Fruit fly (Drosophila melanogaster): Measurements from ENCODE around the gene CG14717.

The CG14717 gene

dm6 chr3R:11655873-11656374, 40.4 kb upstream of the CG14717 start, which contains the start of gene CG42327 (continued):
- TF ChIP-seq dpn (GFP tag; optimal IDR thresholded peaks at IDR 0.05): peak; percentile 73 to 94
- TF ChIP-seq eve (GFP tag; optimal IDR thresholded peaks at IDR 0.05): peak in 1 of 2 experiments; percentile 80
- peak; percentile 38 for TF ChIP-seq stwl (tag; optimal IDR thresholded peaks at IDR 0.05)
- TF ChIP-seq Mad (GFP tag; optimal IDR thresholded peaks at IDR 0.05): peak; percentile 89
- peak; percentile 86 for TF ChIP-seq Mrtf (GFP tag; IDR thresholded peaks at IDR 0.05)
- peak; percentile 79 for TF ChIP-seq Dad (GFP tag; optimal IDR thresholded peaks at IDR 0.05)
- TF ChIP-seq Dp (GFP tag; optimal IDR thresholded peaks at IDR 0.05): peak; percentile 2
- TF ChIP-seq chn (GFP tag; optimal IDR thresholded peaks at IDR 0.05): peak; percentile 92
- peak; percentile 77 for TF ChIP-seq crol (GFP tag; IDR thresholded peaks at IDR 0.05)
- TF ChIP-seq kni (GFP tag; optimal IDR thresholded peaks at IDR 0.05): no peak
- peak; percentile 79 for TF ChIP-seq CG12071 (GFP tag; optimal IDR thresholded peaks at IDR 0.05)
- peak in 1 of 2 experiments; percentile 44 for TF ChIP-seq insv (GFP tag; optimal IDR thresholded peaks at IDR 0.05)
- peak; percentile 91 for TF ChIP-seq gce (GFP tag; IDR thresholded peaks at IDR 0.05)
- peak; percentile 77 for TF ChIP-seq CG4617 (GFP tag; optimal IDR thresholded peaks at IDR 0.05; ENCODE audit: borderline replicate concordance)
- peak; percentile 93 for TF ChIP-seq CG6272 (GFP tag; IDR thresholded peaks at IDR 0.05)
- TF ChIP-seq vnd (GFP tag; IDR thresholded peaks at IDR 0.05; ENCODE audit: partially characterized antibody): no peak
- TF ChIP-seq stc (GFP tag; IDR thresholded peaks at IDR 0.05): peak; percentile 98
- peak; percentile 93 for TF ChIP-seq H2.0 (GFP tag; IDR thresholded peaks at IDR 0.05)
- TF ChIP-seq Atf-2 (GFP tag; optimal IDR thresholded peaks at IDR 0.05): peak; percentile 82
- TF ChIP-seq CG6854 (GFP tag; optimal IDR thresholded peaks at IDR 0.05): peak; percentile 88
- peak; percentile 75 for TF ChIP-seq CG5180 (GFP tag; optimal IDR thresholded peaks at IDR 0.05)
- TF ChIP-seq Fer3 (tag; optimal IDR thresholded peaks at IDR 0.05): peak; percentile 87
- peak; percentile 91 for TF ChIP-seq CG2678 (tag; optimal IDR thresholded peaks at IDR 0.05)
- TF ChIP-seq Trl (optimal IDR thresholded peaks at IDR 0.05): peak; percentile 63 to 74
- TF ChIP-seq Trl (GFP tag; optimal IDR thresholded peaks at IDR 0.05): peak; percentile 85
- peak; percentile 91 for TF ChIP-seq grau (tag; optimal IDR thresholded peaks at IDR 0.05)
- peak; percentile 60 for TF ChIP-seq wek (GFP tag; optimal IDR thresholded peaks at IDR 0.05)
- TF ChIP-seq CG11093 (GFP tag; IDR thresholded peaks at IDR 0.05): peak; percentile 92
- peak; percentile 66 for TF ChIP-seq en (GFP tag; optimal IDR thresholded peaks at IDR 0.05)
- peak; percentile 45 for TF ChIP-seq Ets97D (GFP tag; optimal IDR thresholded peaks at IDR 0.05)
- TF ChIP-seq NC2α (GFP tag; optimal IDR thresholded peaks at IDR 0.05): peak; percentile 72
- peak; percentile 85 for TF ChIP-seq Doc2 (GFP tag; IDR thresholded peaks at IDR 0.05)
- TF ChIP-seq Sox102F (GFP tag; optimal IDR thresholded peaks at IDR 0.05): peak; percentile 97
- TF ChIP-seq her (GFP tag; optimal IDR thresholded peaks at IDR 0.05): peak; percentile 86
- peak; percentile 90 for TF ChIP-seq Gug (GFP tag; IDR thresholded peaks at IDR 0.05)
- peak; percentile 86; the same call in 2 of the 4 replicates for TF ChIP-seq chinmo (GFP tag; IDR thresholded peaks at IDR 0.05; ENCODE audit: partially characterized antibody)
- TF ChIP-seq jigr1 (GFP tag; IDR thresholded peaks at IDR 0.05): peak; percentile 74; the same call in 2 of the 3 replicates
- peak; percentile 73 for TF ChIP-seq CG9215 (GFP tag; IDR thresholded peaks at IDR 0.05)
- TF ChIP-seq CG12942 (GFP tag; optimal IDR thresholded peaks at IDR 0.05): peak; percentile 85
- peak; percentile 83 for TF ChIP-seq pum (GFP tag; optimal IDR thresholded peaks at IDR 0.05)
- TF ChIP-seq CG11560 (tag; IDR thresholded peaks at IDR 0.05): peak; percentile 68
- TF ChIP-seq crp (GFP tag; optimal IDR thresholded peaks at IDR 0.05): peak in 1 of 2 experiments; percentile 59
- TF ChIP-seq lov (optimal IDR thresholded peaks at IDR 0.05): no peak
- peak; percentile 96 for TF ChIP-seq lov (GFP tag; IDR thresholded peaks at IDR 0.05)
- no peak for TF ChIP-seq gfzf (GFP tag; optimal IDR thresholded peaks at IDR 0.05)
- TF ChIP-seq fu2 (GFP tag; optimal IDR thresholded peaks at IDR 0.05): peak; percentile 65
- peak; percentile 45 for TF ChIP-seq bbx (GFP tag; IDR thresholded peaks at IDR 0.05; ENCODE audit: partially characterized antibody)
- TF ChIP-seq HmgZ (tag; optimal IDR thresholded peaks at IDR 0.05): peak; percentile 81
- TF ChIP-seq CG11695 (GFP tag; IDR thresholded peaks at IDR 0.05): peak; percentile 95
- peak; percentile 60 to 73 for TF ChIP-seq Pdp1 (GFP tag; optimal IDR thresholded peaks at IDR 0.05)
